Worm (Caenorhabditis elegans): ENCODE results near the gene R10E8.5.
"Not testable (repeated sequence)": the region's sequence is repeated elsewhere in the genome, so short reads cannot be mapped to it uniquely, and the experiment has no call there.

The R10E8.5 gene

ce11 chrV:18254483-18254882, at the start of gene R10E8.5:
Gene R10E8.5 (plus strand): TSS chrV:18254783.
- TF ChIP-seq aha-1 (tag; optimal IDR thresholded peaks at IDR 0.05) (no peak), sup-37 (GFP tag; optimal IDR thresholded peaks at IDR 0.05) (no peak), sptf-1 (tag; optimal IDR thresholded peaks at IDR 0.05) (no peak), dsc-1 (tag; optimal IDR thresholded peaks at IDR 0.05) (no peak), mef-2 (tag; optimal IDR thresholded peaks at IDR 0.05) (no peak), nhr-28 (tag; optimal IDR thresholded peaks at IDR 0.05) (no peak), ces-1 (GFP tag; optimal IDR thresholded peaks at IDR 0.05) (no peak), xbp-1 (tag; optimal IDR thresholded peaks at IDR 0.05) (no peak), unc-30 (tag; optimal IDR thresholded peaks at IDR 0.05) (no peak), nhr-90 (tag; optimal IDR thresholded peaks at IDR 0.05; ENCODE audit: poor library complexity) (no peak), nhr-85 (tag) (no peak)

- TF ChIP-seq aly-2 (tag; optimal IDR thresholded peaks at IDR 0.05) (no peak), ztf-11 (tag; optimal IDR thresholded peaks at IDR 0.05) (no peak), hlh-4 (tag; optimal IDR thresholded peaks at IDR 0.05) (no peak)
Measured at ce11 chrV:18209071-18209470, 45.5 kb upstream of the R10E8.5 start, which contains the start of gene F16H6.7. Gene F16H6.7 (minus strand): TSS chrV:18209171.

DNA sequence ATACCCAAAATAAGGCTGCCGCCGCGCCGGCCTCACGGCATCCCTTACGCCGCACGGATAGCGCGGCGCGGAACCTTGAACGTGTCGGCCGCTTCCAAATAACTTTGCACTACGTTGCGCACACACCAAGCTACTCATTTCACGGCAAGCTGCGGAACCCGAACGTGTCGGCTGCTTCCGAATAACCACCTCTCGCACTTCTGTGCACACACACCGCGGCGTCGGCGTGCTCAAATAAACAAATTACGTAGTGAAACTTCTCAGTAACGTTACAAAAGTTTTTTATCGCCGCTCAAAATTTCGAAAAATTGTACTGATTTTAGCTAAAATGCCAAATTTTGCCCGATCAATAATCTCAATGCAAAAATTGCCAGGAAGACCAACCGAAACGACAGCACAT, 41.7 kb upstream of the R10E8.5 start:
- no peak for TF ChIP-seq elt-3 (tag; optimal IDR thresholded peaks at IDR 0.05)
- TF ChIP-seq rnt-1 (tag; optimal IDR thresholded peaks at IDR 0.05) = no peak
- no peak for TF ChIP-seq elt-2 (tag; optimal IDR thresholded peaks at IDR 0.05)
- no peak for TF ChIP-seq sox-4 (tag; optimal IDR thresholded peaks at IDR 0.05)
- no peak for TF ChIP-seq efl-3 (GFP tag; optimal IDR thresholded peaks at IDR 0.05)
- no peak for TF ChIP-seq F16B12.6 (tag; optimal IDR thresholded peaks at IDR 0.05)
- no peak for TF ChIP-seq skn-1 (tag; optimal IDR thresholded peaks at IDR 0.05)
- no peak for TF ChIP-seq nhr-237 (tag; optimal IDR thresholded peaks at IDR 0.05)
- TF ChIP-seq fkh-4 (tag; optimal IDR thresholded peaks at IDR 0.05; ENCODE audit: borderline replicate concordance) = no peak
- TF ChIP-seq pag-3 (tag; optimal IDR thresholded peaks at IDR 0.05; ENCODE audit: borderline replicate concordance, insufficient read depth) = no peak
- no peak for TF ChIP-seq lin-15B (tag; optimal IDR thresholded peaks at IDR 0.05)
- no peak for TF ChIP-seq nhr-47 (tag; optimal IDR thresholded peaks at IDR 0.05)
- no peak for TF ChIP-seq ets-5 (GFP tag; IDR thresholded peaks at IDR 0.05)
- TF ChIP-seq nhr-11 (tag; optimal IDR thresholded peaks at IDR 0.05) = no peak
- no peak for TF ChIP-seq mef-2 (tag; optimal IDR thresholded peaks at IDR 0.05)
- TF ChIP-seq efl-1 (optimal IDR thresholded peaks at IDR 0.05) = no peak
- no peak for TF ChIP-seq efl-1 (GFP tag; optimal IDR thresholded peaks at IDR 0.05 in 1 of 2)
- no peak for TF ChIP-seq mdl-1 (tag; optimal IDR thresholded peaks at IDR 0.05)
- no peak for TF ChIP-seq nhr-12 (tag; optimal IDR thresholded peaks at IDR 0.05)
- TF ChIP-seq zag-1 (tag; optimal IDR thresholded peaks at IDR 0.05) = no peak
- no peak for TF ChIP-seq C16A3.4 (tag; optimal IDR thresholded peaks at IDR 0.05)

DNA sequence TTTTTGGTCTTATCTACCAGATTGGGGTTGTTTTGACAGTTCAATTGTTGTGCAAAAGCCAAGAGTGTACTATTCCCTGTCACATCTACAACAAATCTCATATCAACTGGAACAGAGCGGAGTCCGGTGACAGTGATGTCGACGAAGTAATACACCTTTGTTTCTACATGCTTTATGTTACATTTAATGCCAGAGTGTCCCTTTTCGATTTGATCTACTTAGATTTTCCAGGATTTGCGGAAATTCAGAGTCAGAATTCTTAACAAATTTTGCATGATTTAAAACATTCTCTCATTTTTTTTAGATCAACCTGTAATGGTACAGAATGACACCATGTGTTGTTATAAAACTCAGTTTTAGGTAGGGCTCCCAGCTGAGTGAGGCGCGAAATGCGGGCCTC, 38.4 kb upstream of the R10E8.5 start, which contains the start of gene F16H6.8:
TSS of gene F16H6.8 (minus strand) at position 101 of the 400 bp plus-strand sequence.
- not testable (repeated sequence) for TF ChIP-seq rnt-1 (tag; optimal IDR thresholded peaks at IDR 0.05); ama-1 (optimal IDR thresholded peaks at IDR 0.05); nhr-76 (tag; optimal IDR thresholded peaks at IDR 0.05)

- not testable (repeated sequence) for TF ChIP-seq nhr-28, skn-1, unc-130 (tag; optimal IDR thresholded peaks at IDR 0.05)
Measured at ce11 chrV:18216784-18217183, 37.8 kb upstream of the R10E8.5 start, which contains the start of gene F16H6.9. Gene F16H6.9 (plus strand): TSS chrV:18217084.

All from whole organism, L1 larva.